Worm (Caenorhabditis elegans) whole organism, mixed stage, embryonic: ENCODE data around the gene C06A12.8.

ENCODE experiments used
- lin-13 ChIP-seq: fragments of 150-350 bp; optimal IDR thresholded peaks from 2 replicates; lab custom pipeline; 2014; ENCODE audit warnings: missing biosample characterization, missing genetic modification characterization
- unc-62 ChIP-seq: fragments of 150-350 bp; optimal IDR thresholded peaks from 2 replicates; lab custom pipeline; 2014; ENCODE audit warnings: missing biosample characterization, missing genetic modification reagents, missing genetic modification characterization
- ztf-11 ChIP-seq: fragments of 150-350 bp; optimal IDR thresholded peaks from 2 replicates; lab custom pipeline; 2014; ENCODE audit warnings: missing biosample characterization, missing genetic modification characterization

DNA sequence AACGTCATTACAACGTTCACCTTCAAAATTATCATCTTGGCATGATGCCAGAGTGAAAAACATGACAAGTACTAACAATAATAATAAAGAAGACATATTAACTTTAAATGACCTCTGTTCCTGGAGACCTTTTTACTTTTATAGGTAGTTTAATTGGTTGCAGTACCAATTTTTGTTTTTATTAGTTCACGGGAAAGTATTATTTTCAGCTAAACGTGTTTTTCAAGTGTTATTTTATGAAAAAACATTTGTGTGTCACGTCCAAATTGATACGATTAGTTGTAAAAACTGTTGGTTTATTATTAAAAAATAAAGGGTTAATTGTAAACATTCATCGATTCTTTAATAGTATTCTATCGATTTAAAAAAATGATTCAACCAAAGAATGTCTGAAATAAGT is 38.6 kb downstream of the C06A12.8 start, which contains the start of gene grl-24:
- no peak for TF ChIP-seq lin-13 (tag; lab: Kevin White, UChicago)
- TF ChIP-seq unc-62 (GFP tag; lab: Kevin White, UChicago) = no peak
- no peak for TF ChIP-seq ztf-11 (tag; lab: Kevin White, UChicago)
